Fruit fly (Drosophila melanogaster) whole organism, embryonic: ENCODE results near the gene MRG15.
A peak's percentile ranks its signal among the peaks of the same experiment; 100 is the strongest.

Experiments
- Asciz ChIP-seq: fragments of 200-800 bp; sonication (Bioruptor generic); optimal IDR thresholded peaks from 2 replicates; lab custom pipeline; 2017; ENCODE audit warnings: missing biosample characterization, mild to moderate bottlenecking, missing genetic modification characterization, missing genetic modification reagents
- BEAF-32 ChIP-seq: fragments of 200-800 bp; sonication (Bioruptor generic); optimal IDR thresholded peaks from 3 replicates; lab custom pipeline; 2017; ENCODE audit warnings: missing biosample characterization, missing genetic modification characterization, mild to moderate bottlenecking, moderate library complexity, missing genetic modification reagents
- CG11695 ChIP-seq: fragments of 200-800 bp; sonication (Bioruptor generic); IDR thresholded peaks from 3 replicates; pipeline ENCODE4 v1.3.6; 2022; ENCODE audit warnings: missing biosample characterization, missing genetic modification characterization
- CG13296 ChIP-seq: fragments of 200-800 bp; sonication (Bioruptor generic); optimal IDR thresholded peaks from 3 replicates; lab custom pipeline; 2018; ENCODE audit warnings: missing biosample characterization, mild to moderate bottlenecking, missing genetic modification characterization
- CG15514 ChIP-seq: fragments of 200-800 bp; sonication (Bioruptor generic); optimal IDR thresholded peaks from 3 replicates; lab custom pipeline; 2017; ENCODE audit warnings: missing biosample characterization, missing genetic modification characterization, mild to moderate bottlenecking, moderate library complexity, missing genetic modification reagents
- CG17186 ChIP-seq: fragments of 200-800 bp; sonication (Bioruptor generic); optimal IDR thresholded peaks from 3 replicates; lab custom pipeline; 2017; ENCODE audit warnings: missing biosample characterization, missing genetic modification reagents, missing genetic modification characterization
- CG17359 ChIP-seq: fragments of 200-800 bp; sonication (Bioruptor generic); optimal IDR thresholded peaks from 3 replicates; lab custom pipeline; 2018; ENCODE audit warnings: missing biosample characterization, mild to moderate bottlenecking, missing genetic modification characterization, moderate library complexity
- CG30020 ChIP-seq: fragments of 200-800 bp; optimal IDR thresholded peaks from 2 replicates; lab custom pipeline; 2019; ENCODE audit warnings: missing biosample characterization, mild to moderate bottlenecking, missing genetic modification characterization, moderate library complexity
- CG3065 ChIP-seq: fragments of 200-800 bp; sonication (Bioruptor generic); optimal IDR thresholded peaks from 2 replicates; lab custom pipeline; 2016; ENCODE audit warnings: missing biosample characterization, missing genetic modification characterization
- CG31224 ChIP-seq: fragments of 200-800 bp; sonication (Bioruptor generic); IDR thresholded peaks from 2 replicates; pipeline ENCODE4 v1.3.6; 2022; ENCODE audit warnings: missing biosample characterization, missing genetic modification characterization
- CG3281 ChIP-seq: fragments of 200-800 bp; sonication (Bioruptor generic); optimal IDR thresholded peaks from 3 replicates; lab custom pipeline; 2017; ENCODE audit warnings: missing biosample characterization, mild to moderate bottlenecking, missing genetic modification characterization
- CG34376 ChIP-seq: fragments of 200-800 bp; sonication (Bioruptor generic); optimal IDR thresholded peaks from 2 replicates; lab custom pipeline; 2018; ENCODE audit warnings: missing biosample characterization, mild to moderate bottlenecking, missing genetic modification characterization
- CG4404 ChIP-seq: fragments of 200-800 bp; sonication (Bioruptor generic); IDR thresholded peaks from 2 replicates; pipeline ENCODE4 v1.3.6; 2022; ENCODE audit warnings: missing biosample characterization, missing genetic modification characterization
- CG4730 ChIP-seq: fragments of 200-800 bp; sonication (Bioruptor generic); IDR thresholded peaks from 2 replicates; pipeline ENCODE4 v1.3.6; 2022; ENCODE audit warnings: missing biosample characterization, missing genetic modification characterization
- CG6854 ChIP-seq: fragments of 200-800 bp; sonication (Bioruptor generic); optimal IDR thresholded peaks from 3 replicates; lab custom pipeline; 2017; ENCODE audit warnings: missing biosample characterization, mild to moderate bottlenecking, missing genetic modification characterization
- CG8765 ChIP-seq: fragments of 200-800 bp; sonication (Bioruptor generic); IDR thresholded peaks from 2 replicates; pipeline ENCODE4 v1.3.6; 2022; ENCODE audit warnings: missing biosample characterization, missing genetic modification characterization
- GATAe ChIP-seq: fragments of 200-800 bp; sonication (Bioruptor generic); conservative IDR thresholded peaks from 2 replicates; pipeline ENCODE4 v1.3.6; 2022; ENCODE audit warnings: missing biosample characterization, missing genetic modification characterization
- Hr78 ChIP-seq, 2 experiments: fragments of 200-800 bp in 1 of 2; fragments of >200 bp in 1 of 2; sonication (Bioruptor generic) in 1 of 2; optimal IDR thresholded peaks; 2 replicates each; lab custom pipeline; 2017 to 2019; ENCODE audit warnings: missing biosample characterization in 2 of 2, missing genetic modification characterization in 2 of 2, mild to moderate bottlenecking in 1 of 2, moderate library complexity in 1 of 2
- MBD-R2 ChIP-seq: fragments of 200-800 bp; sonication (Bioruptor generic); IDR thresholded peaks from 2 replicates; pipeline ENCODE4 v1.3.6; 2022; ENCODE audit warnings: missing biosample characterization, missing genetic modification characterization
- Neu2 ChIP-seq: fragments of 200-800 bp; sonication (Bioruptor generic); optimal IDR thresholded peaks from 3 replicates; lab custom pipeline; 2016; ENCODE audit warnings: missing biosample characterization, missing genetic modification characterization, borderline replicate concordance
- Nf-YA ChIP-seq: fragments of 200-800 bp; sonication (Bioruptor generic); IDR thresholded peaks from 2 replicates; pipeline ENCODE4 v1.3.6; 2022; ENCODE audit warnings: missing biosample characterization, missing genetic modification characterization
- Six4 ChIP-seq: fragments of 200-800 bp; sonication (Bioruptor generic); optimal IDR thresholded peaks from 2 replicates; lab custom pipeline; 2016; ENCODE audit warnings: missing biosample characterization, missing genetic modification characterization
- ato ChIP-seq: fragments of 200-800 bp; sonication (Bioruptor generic); IDR thresholded peaks from 2 replicates; pipeline ENCODE4 v1.3.6; 2022; ENCODE audit warnings: missing biosample characterization, missing genetic modification characterization; ENCODE audit not compliant: partially characterized antibody
- bcd ChIP-seq: fragments of 200-800 bp; sonication (Bioruptor generic); optimal IDR thresholded peaks from 2 replicates; lab custom pipeline; 2017; ENCODE audit warnings: missing biosample characterization, mild to moderate bottlenecking, missing genetic modification characterization
- bsh ChIP-seq, 2 experiments: fragments of 200-800 bp; sonication (Bioruptor generic); optimal IDR thresholded peaks; 2 replicates each; lab custom pipeline; 2017 to 2018; ENCODE audit warnings: mild to moderate bottlenecking in 2 of 2, missing biosample characterization in 2 of 2, missing genetic modification characterization in 2 of 2, moderate library complexity in 1 of 2
- chif ChIP-seq, 2 experiments: fragments of 200-800 bp; sonication (Bioruptor generic); optimal IDR thresholded peaks; 3 replicates each; lab custom pipeline; 2016; ENCODE audit warnings: missing biosample characterization in 2 of 2, missing genetic modification characterization in 2 of 2
- cwo ChIP-seq: fragments of 200-800 bp; sonication (Bioruptor generic); optimal IDR thresholded peaks from 3 replicates; lab custom pipeline; 2017; ENCODE audit warnings: missing biosample characterization, missing genetic modification characterization, mild to moderate bottlenecking, moderate library complexity, missing genetic modification reagents
- exex ChIP-seq: fragments of 200-800 bp; sonication (Bioruptor generic); optimal IDR thresholded peaks from 4 replicates; lab custom pipeline; 2018; ENCODE audit warnings: missing biosample characterization, mild to moderate bottlenecking, missing genetic modification characterization, moderate library complexity
- gem ChIP-seq: fragments of 200-800 bp; sonication (Bioruptor generic); optimal IDR thresholded peaks from 2 replicates; lab custom pipeline; 2019; ENCODE audit warnings: missing biosample characterization, mild to moderate bottlenecking, missing genetic modification characterization, moderate library complexity
- grn ChIP-seq: fragments of 200-800 bp; sonication (Bioruptor generic); optimal IDR thresholded peaks from 3 replicates; lab custom pipeline; 2017; ENCODE audit warnings: missing biosample characterization, missing genetic modification characterization
- gro ChIP-seq: fragments of 200-800 bp; sonication (Bioruptor generic); optimal IDR thresholded peaks from 2 replicates; lab custom pipeline; 2016; ENCODE audit warnings: missing biosample characterization, missing genetic modification characterization
- ken ChIP-seq: fragments of 200-800 bp; sonication (Bioruptor generic); IDR thresholded peaks from 3 replicates; pipeline ENCODE4 v1.3.6; 2022; ENCODE audit warnings: missing biosample characterization, missing genetic modification characterization
- lilli ChIP-seq: fragments of 200-800 bp; sonication (Bioruptor generic); optimal IDR thresholded peaks from 3 replicates; lab custom pipeline; 2016; ENCODE audit warnings: missing biosample characterization, missing genetic modification characterization
- mirr ChIP-seq: fragments of 200-800 bp; sonication (Bioruptor generic); optimal IDR thresholded peaks from 3 replicates; lab custom pipeline; 2018; ENCODE audit warnings: missing biosample characterization, mild to moderate bottlenecking, missing genetic modification characterization
- otp ChIP-seq: fragments of 200-800 bp; sonication (Bioruptor generic); IDR thresholded peaks from 3 replicates; pipeline ENCODE4, ENCODE4 v1.3.6; 2022; ENCODE audit warnings: missing biosample characterization, missing genetic modification characterization
- p53 ChIP-seq: fragments of 200-800 bp; sonication (Bioruptor generic); optimal IDR thresholded peaks from 2 replicates; lab custom pipeline; 2016; ENCODE audit warnings: missing biosample characterization, missing genetic modification characterization
- pfk ChIP-seq: fragments of 200-800 bp; sonication (Bioruptor generic); optimal IDR thresholded peaks from 2 replicates; lab custom pipeline; 2018; ENCODE audit warnings: missing biosample characterization, mild to moderate bottlenecking, missing genetic modification characterization, moderate library complexity
- psq ChIP-seq: fragments of 200-800 bp; sonication (Bioruptor generic); optimal IDR thresholded peaks from 2 replicates; lab custom pipeline; 2017; ENCODE audit warnings: missing biosample characterization, missing genetic modification characterization
- salm ChIP-seq: fragments of 200-800 bp; sonication (Bioruptor generic); optimal IDR thresholded peaks from 2 replicates; lab custom pipeline; 2018; ENCODE audit warnings: missing biosample characterization, mild to moderate bottlenecking, missing genetic modification characterization
- sd ChIP-seq: fragments of 200-800 bp; sonication (Bioruptor generic); optimal IDR thresholded peaks from 3 replicates; lab custom pipeline; 2018; ENCODE audit warnings: missing biosample characterization, mild to moderate bottlenecking, missing genetic modification characterization, moderate library complexity
- sima ChIP-seq: fragments of 200-800 bp; sonication (Bioruptor generic); optimal IDR thresholded peaks from 2 replicates; lab custom pipeline; 2016; ENCODE audit warnings: missing biosample characterization, missing genetic modification characterization
- so ChIP-seq: fragments of 200-800 bp; sonication (Bioruptor generic); IDR thresholded peaks from 3 replicates; pipeline ENCODE4 v1.3.6; 2022; ENCODE audit warnings: missing biosample characterization, missing genetic modification characterization
- sug ChIP-seq: fragments of 200-800 bp; optimal IDR thresholded peaks from 2 replicates; lab custom pipeline; 2019; ENCODE audit warnings: missing biosample characterization, mild to moderate bottlenecking, missing genetic modification characterization, moderate library complexity
- tgo ChIP-seq: fragments of 200-800 bp; sonication (Bioruptor generic); IDR thresholded peaks from 3 replicates; pipeline ENCODE4 v1.3.6; 2022; ENCODE audit warnings: missing biosample characterization, missing genetic modification characterization
- vnd ChIP-seq: fragments of 200-800 bp; sonication (Bioruptor generic); IDR thresholded peaks from 3 replicates; pipeline ENCODE4 v1.3.6; 2022; ENCODE audit warnings: missing biosample characterization, missing genetic modification characterization; ENCODE audit not compliant: partially characterized antibody
- zf30C ChIP-seq: fragments of 200-800 bp; sonication (Bioruptor generic); optimal IDR thresholded peaks from 3 replicates; lab custom pipeline; 2018; ENCODE audit warnings: missing biosample characterization, mild to moderate bottlenecking, missing genetic modification characterization
- zfh1 ChIP-seq: fragments of 200-800 bp; sonication (Bioruptor generic); IDR thresholded peaks from 3 replicates; pipeline ENCODE4 v1.3.6; 2022; ENCODE audit warnings: missing biosample characterization, missing genetic modification characterization

Gene MRG15

DNA sequence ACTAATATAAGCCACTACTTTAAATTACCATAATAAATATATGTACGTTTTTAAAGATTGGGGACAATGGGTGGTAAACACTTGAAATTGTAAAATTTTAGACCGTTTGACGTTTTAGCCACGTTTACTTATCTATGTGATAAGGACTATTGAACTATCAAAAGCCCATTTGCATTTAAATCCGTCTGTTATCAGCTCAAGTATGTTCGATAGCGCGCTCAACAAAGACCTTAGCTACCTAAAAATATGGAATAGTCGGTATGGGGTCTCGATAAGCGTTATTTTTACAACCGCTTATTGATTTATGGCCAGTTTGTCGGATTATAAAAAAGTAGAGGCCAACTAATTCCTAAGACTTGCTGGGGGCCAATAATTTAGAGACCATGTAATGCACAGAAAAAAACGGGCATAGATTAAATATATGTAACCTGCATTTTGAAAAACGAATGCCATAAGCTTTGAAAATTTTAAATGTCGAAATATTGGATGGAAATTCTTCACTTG, 46.2 kb downstream of the MRG15 start:
- no peak for TF ChIP-seq bsh (GFP tag; optimal IDR thresholded peaks at IDR 0.05; lab: Kevin White, UChicago)
- TF ChIP-seq GATAe (GFP tag; lab: Robert Waterston, UW): peak; percentile 32
- TF ChIP-seq so (GFP tag; lab: Robert Waterston, UW): no peak
- no peak for TF ChIP-seq CG3065 (GFP tag; lab: Kevin White, UChicago)
- no peak for TF ChIP-seq sima (GFP tag; lab: Kevin White, UChicago)
- TF ChIP-seq exex (tag; lab: Kevin White, UChicago): peak; percentile 99
- peak; percentile 42 for TF ChIP-seq grn (GFP tag; lab: Kevin White, UChicago)
- TF ChIP-seq salm: peak; percentile 1
- no peak for TF ChIP-seq zfh1 (GFP tag; lab: Robert Waterston, UW)
- TF ChIP-seq CG30020 (tag; lab: Kevin White, UChicago): no peak
- peak; percentile 34 for TF ChIP-seq zf30C (GFP tag; lab: Kevin White, UChicago)
- TF ChIP-seq Asciz: peak; percentile 16
- peak; percentile 3 for TF ChIP-seq CG15514 (GFP tag; lab: Kevin White, UChicago)
- TF ChIP-seq vnd (GFP tag; lab: Robert Waterston, UW): no peak
- TF ChIP-seq mirr (GFP tag; lab: Kevin White, UChicago): peak; percentile 81
- no peak for TF ChIP-seq psq (GFP tag; lab: Kevin White, UChicago)
- peak; percentile 12 for TF ChIP-seq CG3281 (GFP tag; lab: Kevin White, UChicago)
- TF ChIP-seq Six4 (GFP tag; lab: Kevin White, UChicago): no peak
- no peak for TF ChIP-seq CG4730 (GFP tag; lab: Robert Waterston, UW)
- peak; percentile 91 for TF ChIP-seq CG34376 (GFP tag; lab: Kevin White, UChicago)
- peak; percentile 1 for TF ChIP-seq cwo (GFP tag; lab: Kevin White, UChicago)
- peak; percentile 97 for TF ChIP-seq sd (tag; lab: Kevin White, UChicago)
- TF ChIP-seq p53 (GFP tag; lab: Kevin White, UChicago): no peak
- peak; percentile 7 for TF ChIP-seq gro (GFP tag; lab: Kevin White, UChicago)
- TF ChIP-seq sug (tag; lab: Kevin White, UChicago): peak; percentile 100
- TF ChIP-seq lilli (GFP tag; lab: Kevin White, UChicago): no peak
- peak; percentile 20 for TF ChIP-seq CG6854 (GFP tag; lab: Kevin White, UChicago)
- peak; percentile 53 for TF ChIP-seq CG13296

DNA sequence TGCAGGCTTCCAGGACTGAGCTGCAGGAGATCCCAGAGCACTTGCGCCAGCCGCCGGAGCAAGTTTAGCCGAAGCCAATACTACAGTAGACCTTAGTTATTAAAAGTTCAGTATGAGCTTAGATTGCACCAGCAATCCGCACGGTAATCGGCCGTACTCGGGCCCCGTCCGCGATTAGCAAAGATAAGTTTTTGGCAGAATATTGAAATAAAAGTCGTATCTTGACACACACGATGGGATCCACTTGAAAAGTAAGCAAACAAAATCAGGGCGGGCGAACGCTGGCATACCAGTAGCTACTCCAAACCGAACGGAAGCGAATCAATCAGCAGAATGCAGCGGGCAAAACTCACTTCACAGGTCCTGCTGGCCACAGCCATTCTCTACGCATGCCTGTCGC, 47.6 kb downstream of the MRG15 start, which contains the start of gene CG34316:
TSS of gene CG34316 (plus strand) at position 301 of the 400 bp plus-strand sequence.
- TF ChIP-seq pfk (GFP tag; lab: Kevin White, UChicago): no peak
- peak; percentile 30 for TF ChIP-seq exex (tag; lab: Kevin White, UChicago)
- peak; percentile 55 for TF ChIP-seq sug (tag; lab: Kevin White, UChicago)
- TF ChIP-seq Hr78 (GFP tag; optimal IDR thresholded peaks at IDR 0.05; lab: Kevin White, UChicago): no peak
- TF ChIP-seq CG17186 (GFP tag; lab: Kevin White, UChicago): no peak

DNA sequence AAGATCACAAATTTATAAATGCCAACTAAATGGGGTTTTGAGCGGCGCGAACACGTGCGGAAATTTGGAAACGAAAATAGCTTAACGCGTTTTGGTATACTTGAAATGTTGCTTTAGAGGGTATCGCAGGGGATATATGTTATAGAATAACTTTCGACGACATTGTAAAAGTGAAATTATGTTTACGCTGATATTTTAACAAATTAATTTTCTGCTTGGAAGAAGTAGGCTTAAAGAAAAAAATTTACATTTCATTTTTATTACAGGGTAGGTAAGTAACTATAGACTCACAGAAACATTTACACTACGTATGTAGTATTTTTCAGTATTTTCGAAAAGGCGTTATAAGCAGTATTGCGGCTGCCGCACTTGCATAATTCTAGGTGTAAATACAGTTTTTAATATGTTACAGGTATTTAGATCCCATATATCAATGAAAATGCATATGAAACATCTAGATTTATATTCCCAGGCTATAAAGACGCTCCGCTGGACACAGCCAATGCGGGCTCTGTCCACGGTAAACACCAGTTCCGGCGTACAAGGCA, 48.5 kb downstream of the MRG15 start, which contains the start of the genes Art3 and mRpS10:
TSS of gene Art3 (minus strand) at position 80 of the 548 bp plus-strand sequence.
TSS of gene mRpS10 (plus strand) at position 337 of the 548 bp plus-strand sequence.
- peak; percentile 100 for TF ChIP-seq gem (tag; lab: Kevin White, UChicago)
- TF ChIP-seq ato (GFP tag; lab: Robert Waterston, UW): no peak
- peak; percentile 100 for TF ChIP-seq bcd
- peak; percentile 100 for TF ChIP-seq ken
- peak; percentile 100 for TF ChIP-seq tgo (GFP tag; lab: Robert Waterston, UW)
- TF ChIP-seq otp (GFP tag; lab: Robert Waterston, UW): peak; percentile 100
- TF ChIP-seq BEAF-32: peak; percentile 52
- peak; percentile 100 for TF ChIP-seq CG11695 (GFP tag; lab: Robert Waterston, UW)
- peak; percentile 100 for TF ChIP-seq chif (GFP tag; optimal IDR thresholded peaks at IDR 0.05; lab: Kevin White, UChicago)
- TF ChIP-seq CG31224 (GFP tag; lab: Robert Waterston, UW): peak; percentile 99
- TF ChIP-seq MBD-R2 (GFP tag; lab: Robert Waterston, UW): peak; percentile 100
- peak; percentile 100 for TF ChIP-seq CG17359 (tag; lab: Kevin White, UChicago)
- peak; percentile 100 for TF ChIP-seq CG4404
- peak; percentile 100 for TF ChIP-seq Neu2 (GFP tag; lab: Kevin White, UChicago)
- peak; percentile 100 for TF ChIP-seq Nf-YA (GFP tag; lab: Robert Waterston, UW)
- peak; percentile 100 for TF ChIP-seq CG8765 (GFP tag; lab: Robert Waterston, UW)
